Worm (Caenorhabditis elegans) whole organism, L4/young adult: ENCODE measurements around the gene bgnt-1.2.

ENCODE experiments used
- W03F9.2 ChIP-seq: fragments of 150-350 bp; optimal IDR thresholded peaks from 2 replicates; lab custom pipeline; 2014; ENCODE audit warnings: missing biosample characterization, missing genetic modification characterization
- dao-5 ChIP-seq: sonication (generic microtip); optimal IDR thresholded peaks from 2 replicates; lab custom pipeline; 2016; ENCODE audit warnings: missing genotype, missing genetic modification characterization, moderate library complexity, missing compliant biosample characterization

DNA sequence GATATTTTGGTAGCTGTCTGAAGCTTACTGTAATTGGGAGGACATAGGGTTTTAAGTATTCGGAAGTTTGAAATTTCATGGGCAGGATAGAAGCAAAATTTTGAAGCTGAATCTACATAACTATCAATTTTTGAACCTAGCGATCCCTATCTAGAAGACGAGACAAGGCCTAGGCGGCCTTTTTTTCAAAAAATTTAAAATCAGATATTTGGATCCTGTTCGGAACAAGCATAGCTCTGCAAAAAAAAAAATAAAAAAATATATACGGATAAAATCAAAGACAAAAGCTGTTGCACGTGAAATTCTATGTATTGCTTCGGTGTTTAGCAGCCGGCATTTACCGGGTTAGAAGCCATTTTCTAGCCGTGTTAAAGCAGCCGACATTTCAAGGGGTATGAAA lies 23.3 kb downstream of the bgnt-1.2 start, which contains the start of gene F36F12.2:
- TF ChIP-seq dao-5 (no peak), W03F9.2 (tag; lab: Kevin White, UChicago) (no peak)
